Worm (Caenorhabditis elegans): Measurements from ENCODE around the gene F52D1.2.

- TF ChIP-seq egl-5 (tag; optimal IDR thresholded peaks at IDR 0.05), result no peak
- TF ChIP-seq jun-1 (tag; optimal IDR thresholded peaks at IDR 0.05), result no peak
- no peak for TF ChIP-seq ama-1 (optimal IDR thresholded peaks at IDR 0.05)
- no peak for TF ChIP-seq lin-15B (tag; optimal IDR thresholded peaks at IDR 0.05)
- no peak for TF ChIP-seq unc-62 (GFP tag; optimal IDR thresholded peaks at IDR 0.05)
Observed at ce11 chrX:439031-439430, 11.0 kb downstream of the F52D1.2 start.
